Worm (Caenorhabditis elegans) whole organism, L4 larva: ENCODE data around the gene chil-25.

Experiments used
- F49E8.2 ChIP-seq: sonication (generic microtip); optimal IDR thresholded peaks from 2 replicates; lab custom pipeline; 2016; ENCODE audit warnings: missing compliant biosample characterization, mild to moderate bottlenecking, missing genetic modification characterization, borderline replicate concordance
- T20F7.1 ChIP-seq: fragments of 200-800 bp; sonication (Bioruptor generic); optimal IDR thresholded peaks from 2 replicates; lab custom pipeline; 2018; ENCODE audit warnings: mild to moderate bottlenecking, missing genetic modification characterization, missing compliant biosample characterization
- Y105C5A.15 ChIP-seq: fragments of 200-800 bp; sonication (Bioruptor generic); IDR thresholded peaks from 2 replicates; pipeline ENCODE4 v1.3.6; 2022; ENCODE audit warnings: missing genetic modification characterization, missing compliant biosample characterization
- daf-12 ChIP-seq: fragments of 150-350 bp; optimal IDR thresholded peaks from 2 replicates; lab custom pipeline; 2014; ENCODE audit warnings: missing biosample characterization, missing genetic modification reagents, missing genetic modification characterization
- daf-16 ChIP-seq, 3 experiments: sonication (generic microtip); optimal IDR thresholded peaks; 2 replicates each; lab custom pipeline; 2016 to 2017; ENCODE audit warnings: missing genetic modification characterization in 3 of 3, missing genetic modification reagents in 3 of 3, mild to moderate bottlenecking in 2 of 3, missing compliant biosample characterization in 2 of 3, missing biosample characterization in 1 of 3, moderate library complexity in 1 of 3
- nhr-237 ChIP-seq: sonication (generic microtip); optimal IDR thresholded peaks from 2 replicates; lab custom pipeline; 2017; ENCODE audit warnings: missing biosample characterization, missing genetic modification characterization
- nhr-28 ChIP-seq: fragments of 150-350 bp; optimal IDR thresholded peaks from 2 replicates; lab custom pipeline; 2014; ENCODE audit warnings: missing biosample characterization, missing genetic modification characterization
- nhr-76 ChIP-seq: fragments of 150-350 bp; optimal IDR thresholded peaks from 2 replicates; lab custom pipeline; 2014; ENCODE audit warnings: missing biosample characterization, missing genetic modification characterization
- pqm-1 ChIP-seq: sonication (generic microtip); optimal IDR thresholded peaks from 2 replicates; lab custom pipeline; 2017; ENCODE audit warnings: missing biosample characterization, missing genetic modification characterization
- snpc-4 ChIP-seq: fragments of 150-350 bp; optimal IDR thresholded peaks from 2 replicates; lab custom pipeline; 2014; ENCODE audit warnings: missing biosample characterization, missing genetic modification characterization
- tra-1 ChIP-seq: fragments of 200-800 bp; sonication (Bioruptor generic); IDR thresholded peaks from 2 replicates; pipeline ENCODE4 v1.3.6; 2022; ENCODE audit warnings: missing genetic modification reagents, missing genetic modification characterization, missing compliant biosample characterization
- unc-62 ChIP-seq, 3 experiments: fragments of 150-350 bp in 1 of 3; sonication (generic microtip); optimal IDR thresholded peaks in 2 of 3; peaks in 1 of 3; 1 replicate in 1 of 3; 2 replicates in 2 of 3; lab custom pipeline; 2014 to 2017; ENCODE audit warnings: missing biosample characterization in 3 of 3, missing genetic modification characterization in 3 of 3, missing genetic modification reagents in 3 of 3, missing genotype in 1 of 3

DNA sequence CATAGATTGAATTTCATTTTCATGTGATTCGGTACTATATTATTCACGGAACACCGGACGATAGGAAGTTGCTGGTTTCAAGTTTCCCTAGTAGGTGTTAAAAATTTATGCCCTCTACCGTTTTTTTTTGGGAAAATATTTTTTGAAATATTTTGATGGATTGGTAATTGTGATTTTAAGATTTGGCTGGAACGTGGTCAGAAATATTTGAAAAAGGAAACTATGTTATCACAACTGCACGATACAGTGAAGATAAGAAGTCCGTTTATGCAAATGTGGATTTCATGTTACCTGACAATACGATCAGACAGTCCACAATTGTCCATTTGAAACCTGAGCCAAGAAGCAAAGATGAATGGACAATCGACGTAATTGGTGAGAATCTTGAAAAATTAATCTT lies 48.7 kb upstream of the chil-25 start, which contains the start of gene AH6.17:
- TF ChIP-seq nhr-237 (tag; lab: Kevin White, UChicago), result no peak
- TF ChIP-seq snpc-4, result no peak
- no peak for TF ChIP-seq pqm-1 (tag; lab: Kevin White, UChicago)
- no peak for TF ChIP-seq daf-16 (GFP tag; optimal IDR thresholded peaks at IDR 0.05; lab: Kevin White, UChicago)
- TF ChIP-seq daf-16 (tag; optimal IDR thresholded peaks at IDR 0.05; lab: Kevin White, UChicago), result no peak
- TF ChIP-seq Y105C5A.15 (GFP tag; lab: Robert Waterston, UW), result no peak
- no peak for TF ChIP-seq daf-12 (tag; lab: Kevin White, UChicago)
- peak in 1 of 2 experiments; percentile 74 for TF ChIP-seq unc-62 (GFP tag; optimal IDR thresholded peaks at IDR 0.05 in 1 of 2; lab: Kevin White, UChicago)
- no peak for TF ChIP-seq unc-62 (tag; optimal IDR thresholded peaks at IDR 0.05; lab: Kevin White, UChicago)
- no peak for TF ChIP-seq T20F7.1 (GFP tag; lab: Kevin White, UChicago)
- TF ChIP-seq tra-1, result no peak
- no peak for TF ChIP-seq F49E8.2 (tag; lab: Kevin White, UChicago)
- TF ChIP-seq nhr-28, result no peak
- no peak for TF ChIP-seq nhr-76 (tag; lab: Kevin White, UChicago)
